Worm (Caenorhabditis elegans): Measurements from ENCODE around the gene K07C11.10.

The K07C11.10 gene

ce11 chrV:8247311-8248105, 20.8 kb upstream of the K07C11.10 start:
- TF ChIP-seq aly-2 (tag; optimal IDR thresholded peaks at IDR 0.05) (no peak), nhr-43 (tag; optimal IDR thresholded peaks at IDR 0.05; ENCODE audit: poor library complexity, severe bottlenecking) (peak; percentile 88), lin-39 (tag; optimal IDR thresholded peaks at IDR 0.05) (no peak), egl-27 (tag; optimal IDR thresholded peaks at IDR 0.05) (peak; percentile 11), nhr-77 (tag; optimal IDR thresholded peaks at IDR 0.05) (peak; percentile 78), ztf-11 (tag; optimal IDR thresholded peaks at IDR 0.05) (no peak), R02D3.7 (tag; optimal IDR thresholded peaks at IDR 0.05) (peak; percentile 57), nhr-11 (tag; optimal IDR thresholded peaks at IDR 0.05) (no peak), egl-5 (tag; optimal IDR thresholded peaks at IDR 0.05) (no peak), unc-62 (GFP tag; optimal IDR thresholded peaks at IDR 0.05) (peak; percentile 10), lin-15B (tag; optimal IDR thresholded peaks at IDR 0.05) (peak; percentile 53), ama-1 (optimal IDR thresholded peaks at IDR 0.05) (peak; percentile 95), elt-1 (tag; optimal IDR thresholded peaks at IDR 0.05) (no peak), nhr-12 (tag; optimal IDR thresholded peaks at IDR 0.05) (no peak), fkh-10 (GFP tag; optimal IDR thresholded peaks at IDR 0.05) (no peak), pha-4 (tag; optimal IDR thresholded peaks at IDR 0.05) (peak; percentile 20), ceh-9 (tag; optimal IDR thresholded peaks at IDR 0.05) (no peak), ceh-28 (tag; optimal IDR thresholded peaks at IDR 0.05) (peak; percentile 69), fos-1 (tag; optimal IDR thresholded peaks at IDR 0.05) (peak; percentile 48), elt-2 (tag; optimal IDR thresholded peaks at IDR 0.05) (peak; percentile 66), ztf-4 (tag; optimal IDR thresholded peaks at IDR 0.05) (peak; percentile 20), sea-2 (GFP tag; optimal IDR thresholded peaks at IDR 0.05) (no peak), elt-3 (tag; optimal IDR thresholded peaks at IDR 0.05) (peak in 1 of 3 experiments; percentile 68), nfya-1 (tag; optimal IDR thresholded peaks at IDR 0.05; ENCODE audit: insufficient read depth) (peak; percentile 69), nhr-23 (tag; optimal IDR thresholded peaks at IDR 0.05) (peak; percentile 85), nhr-25 (tag; optimal IDR thresholded peaks at IDR 0.05) (peak; percentile 62), daf-12 (tag; optimal IDR thresholded peaks at IDR 0.05) (no peak), eor-1 (tag; optimal IDR thresholded peaks at IDR 0.05) (no peak), mml-1 (tag; optimal IDR thresholded peaks at IDR 0.05) (no peak), nhr-76 (tag; optimal IDR thresholded peaks at IDR 0.05) (no peak), ceh-16 (tag; optimal IDR thresholded peaks at IDR 0.05) (no peak), snpc-4 (tag; optimal IDR thresholded peaks at IDR 0.05) (peak; percentile 99), zag-1 (tag; optimal IDR thresholded peaks at IDR 0.05) (no peak), hmg-11 (tag; optimal IDR thresholded peaks at IDR 0.05) (no peak), lsy-12 (tag; optimal IDR thresholded peaks at IDR 0.05) (peak; percentile 53), ZK546.5 (tag; optimal IDR thresholded peaks at IDR 0.05) (no peak), tbx-2 (tag; optimal IDR thresholded peaks at IDR 0.05) (peak; percentile 14), fkh-2 (tag; optimal IDR thresholded peaks at IDR 0.05) (no peak), nhr-67 (tag; optimal IDR thresholded peaks at IDR 0.05) (no peak), nhr-237 (tag; optimal IDR thresholded peaks at IDR 0.05) (no peak), mdl-1 (tag; optimal IDR thresholded peaks at IDR 0.05) (no peak), pqm-1 (tag; optimal IDR thresholded peaks at IDR 0.05) (peak; percentile 82), nhr-28 (tag; optimal IDR thresholded peaks at IDR 0.05) (no peak), skn-1 (tag; optimal IDR thresholded peaks at IDR 0.05) (no peak), ceh-82 (tag; optimal IDR thresholded peaks at IDR 0.05) (peak; percentile 17), unc-39 (tag; optimal IDR thresholded peaks at IDR 0.05) (no peak), jun-1 (tag; optimal IDR thresholded peaks at IDR 0.05) (peak; percentile 25)

Data from whole organism, L3 larva.